Worm (Caenorhabditis elegans): ENCODE results near the gene R02D5.24.

Gene R02D5.24

DNA sequence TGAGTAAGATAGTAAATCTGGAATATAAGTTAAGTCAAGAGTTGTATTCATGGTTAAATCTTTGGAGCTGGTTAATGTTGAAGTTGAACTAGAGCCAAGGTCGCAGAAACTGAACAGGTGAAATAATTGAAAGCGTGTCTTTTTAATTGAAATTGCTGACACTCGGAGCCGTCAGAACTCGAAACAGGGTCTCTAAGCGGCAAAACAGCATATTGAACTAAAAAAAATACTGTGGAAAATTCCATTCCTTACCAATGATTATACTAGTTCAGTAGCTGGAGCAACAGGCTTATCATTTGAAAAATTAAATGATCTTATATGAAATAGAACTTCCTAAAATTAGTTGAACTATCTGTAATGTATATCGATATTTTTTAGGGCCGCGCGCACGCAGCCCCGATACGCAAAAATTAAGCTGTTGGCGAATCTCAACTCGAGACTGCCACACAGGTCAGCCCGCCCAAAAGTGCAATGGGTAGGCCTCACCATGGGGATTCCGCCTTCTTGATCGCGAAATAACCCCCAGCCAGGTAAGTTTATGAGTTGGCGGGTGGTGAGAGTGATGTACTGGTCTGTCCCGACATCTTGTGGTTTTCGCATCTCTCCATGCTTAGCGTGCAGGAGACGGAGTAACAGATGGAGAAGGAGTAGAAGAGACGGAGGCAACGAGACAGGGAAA is 32.8 kb upstream of the R02D5.24 start, which contains the start of gene srz-97:
Gene srz-97, minus strand, starts transcription at position 51 of the 679 bp plus-strand sequence.
- TF ChIP-seq ceh-18 (tag; optimal IDR thresholded peaks at IDR 0.05) (no peak), gmeb-2 (tag; optimal IDR thresholded peaks at IDR 0.05) (no peak), lin-11 (tag; optimal IDR thresholded peaks at IDR 0.05) (no peak), ceh-34 (tag; optimal IDR thresholded peaks at IDR 0.05) (no peak)

DNA sequence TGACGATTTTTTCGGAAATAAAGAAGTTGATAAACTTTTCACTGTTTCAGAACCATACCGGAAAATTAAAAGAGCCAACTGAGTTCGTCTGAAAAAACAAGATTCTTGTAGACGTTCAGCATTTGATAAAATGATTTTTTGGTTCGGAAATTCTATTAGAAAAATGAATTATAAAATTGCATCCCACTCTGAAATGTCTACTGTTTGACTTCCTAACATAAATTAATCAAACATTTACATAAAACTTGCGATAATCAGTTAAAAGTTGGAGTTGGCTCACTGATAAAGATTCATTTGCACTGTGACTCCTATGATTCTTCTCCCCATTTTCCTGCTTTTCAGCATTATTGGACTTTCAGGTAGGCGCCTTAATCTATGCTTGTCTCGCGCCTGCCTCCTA is 32.2 kb upstream of the R02D5.24 start, which contains the start of gene clec-57:
Gene clec-57, plus strand, starts transcription at position 301 of the 400 bp plus-strand sequence.
- TF ChIP-seq ceh-22 (tag; optimal IDR thresholded peaks at IDR 0.05) (no peak), pat-9 (tag; optimal IDR thresholded peaks at IDR 0.05) (no peak), sdc-2 (tag; optimal IDR thresholded peaks at IDR 0.05) (no peak), C08G9.2 (tag; optimal IDR thresholded peaks at IDR 0.05) (no peak), elt-4 (tag; optimal IDR thresholded peaks at IDR 0.05) (no peak), nfya-1 (tag; optimal IDR thresholded peaks at IDR 0.05) (no peak), hlh-6 (tag; optimal IDR thresholded peaks at IDR 0.05) (no peak), npax-4 (tag; optimal IDR thresholded peaks at IDR 0.05) (no peak), ceh-34 (tag; optimal IDR thresholded peaks at IDR 0.05) (no peak)

DNA sequence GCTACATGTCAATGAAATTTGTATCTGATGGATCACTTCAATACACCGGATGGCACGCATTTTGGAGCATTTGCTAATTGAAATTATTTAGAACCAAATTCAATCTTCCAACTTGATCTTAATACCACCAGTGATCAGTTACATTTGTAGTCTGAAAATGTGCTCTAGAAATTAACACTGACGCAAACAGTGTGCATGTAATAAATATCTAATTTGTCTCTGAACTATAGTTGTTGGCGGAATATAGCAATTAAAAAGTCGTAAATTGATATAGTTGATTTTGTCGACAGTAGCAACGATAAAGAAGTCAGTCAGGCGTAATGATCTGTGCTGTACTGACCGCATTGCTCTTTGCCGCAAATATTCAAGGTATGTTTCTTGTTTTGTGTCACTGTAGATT is 28.9 kb upstream of the R02D5.24 start, which contains the start of gene clec-227:
Gene clec-227, plus strand, starts transcription at position 301 of the 400 bp plus-strand sequence.
- TF ChIP-seq ahr-1 (tag; optimal IDR thresholded peaks at IDR 0.05), result no peak
- no peak for TF ChIP-seq npax-4 (tag; optimal IDR thresholded peaks at IDR 0.05)
- TF ChIP-seq dmd-4 (tag; optimal IDR thresholded peaks at IDR 0.05; ENCODE audit: borderline replicate concordance), result no peak
- no peak for TF ChIP-seq pax-1 (tag; optimal IDR thresholded peaks at IDR 0.05)
- no peak for TF ChIP-seq ztf-16 (tag; optimal IDR thresholded peaks at IDR 0.05)
- TF ChIP-seq ceh-45 (GFP tag; IDR thresholded peaks at IDR 0.05), result no peak
- TF ChIP-seq pha-2 (tag; optimal IDR thresholded peaks at IDR 0.05), result no peak
- TF ChIP-seq hlh-8 (tag; optimal IDR thresholded peaks at IDR 0.05), result no peak

DNA sequence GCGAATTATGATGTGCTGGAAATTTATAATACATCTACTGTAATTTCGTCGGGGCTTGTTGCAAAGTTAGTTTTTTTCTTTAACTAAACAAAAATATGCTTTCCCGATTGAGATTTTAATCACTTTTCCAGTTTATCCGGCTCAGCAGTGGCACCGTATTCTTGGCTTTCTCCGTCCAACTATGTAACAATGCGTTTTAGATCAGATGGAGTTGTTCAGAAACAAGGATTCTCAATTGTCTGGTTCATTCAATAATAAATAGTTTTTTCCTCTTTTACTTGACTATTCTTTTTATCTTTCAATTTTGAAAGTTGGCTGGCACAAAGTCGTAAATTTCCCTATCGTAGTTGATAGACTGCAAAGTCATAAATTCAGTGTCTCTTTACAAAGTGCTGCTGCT is 27.0 kb upstream of the R02D5.24 start, which contains the start of gene clec-56:
Gene clec-56, plus strand, starts transcription at position 301 of the 400 bp plus-strand sequence.
- TF ChIP-seq pqm-1 (tag; optimal IDR thresholded peaks at IDR 0.05) (no peak), nfya-1 (tag; optimal IDR thresholded peaks at IDR 0.05) (no peak), ttx-3 (tag; optimal IDR thresholded peaks at IDR 0.05) (no peak), K02D7.2 (tag; optimal IDR thresholded peaks at IDR 0.05) (no peak)

DNA sequence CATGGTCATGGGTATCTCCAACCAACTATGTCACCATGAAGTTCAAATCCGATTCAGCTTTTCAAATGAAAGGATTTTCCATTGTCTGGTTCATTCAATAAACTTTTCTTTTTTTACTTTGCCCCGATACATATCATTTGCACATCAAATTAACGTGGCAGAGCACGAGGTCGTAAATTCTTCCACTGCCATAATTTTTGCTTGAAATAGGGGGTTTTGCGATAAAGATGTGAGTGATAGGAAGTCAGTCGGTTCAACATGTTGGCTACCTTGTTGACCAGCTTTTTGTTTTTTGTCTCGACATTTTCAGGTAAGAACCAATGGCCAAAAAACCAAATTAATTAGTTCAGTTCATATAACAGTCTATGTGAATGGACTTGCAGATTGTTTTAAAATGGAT is 24.5 kb upstream of the R02D5.24 start, which contains the start of gene clec-54:
Gene clec-54, plus strand, starts transcription at position 224 of the 400 bp plus-strand sequence.
- no peak for TF ChIP-seq npax-4 (tag; optimal IDR thresholded peaks at IDR 0.05)

DNA sequence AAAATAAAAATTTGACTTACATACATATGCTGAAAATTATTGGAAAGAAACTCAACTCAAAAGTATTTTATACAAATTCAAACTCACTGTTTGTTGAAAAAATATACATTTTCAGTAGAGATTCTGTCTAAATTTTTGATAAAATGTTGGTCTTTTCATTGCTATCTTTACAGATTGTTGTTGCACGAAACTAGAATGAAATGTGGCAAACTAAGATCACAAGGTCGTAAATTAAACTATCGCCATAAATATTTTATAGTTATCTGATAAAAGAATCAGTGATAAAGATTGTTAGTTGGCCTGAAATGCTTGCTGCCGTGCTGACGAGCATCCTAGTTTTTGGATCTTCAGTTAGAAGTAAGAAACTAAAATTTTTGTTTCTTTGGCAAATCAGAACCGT is 22.2 kb upstream of the R02D5.24 start, which contains the start of gene clec-55:
Gene clec-55, plus strand, starts transcription at position 301 of the 400 bp plus-strand sequence.
- TF ChIP-seq pha-2 (tag; optimal IDR thresholded peaks at IDR 0.05), result no peak

DNA sequence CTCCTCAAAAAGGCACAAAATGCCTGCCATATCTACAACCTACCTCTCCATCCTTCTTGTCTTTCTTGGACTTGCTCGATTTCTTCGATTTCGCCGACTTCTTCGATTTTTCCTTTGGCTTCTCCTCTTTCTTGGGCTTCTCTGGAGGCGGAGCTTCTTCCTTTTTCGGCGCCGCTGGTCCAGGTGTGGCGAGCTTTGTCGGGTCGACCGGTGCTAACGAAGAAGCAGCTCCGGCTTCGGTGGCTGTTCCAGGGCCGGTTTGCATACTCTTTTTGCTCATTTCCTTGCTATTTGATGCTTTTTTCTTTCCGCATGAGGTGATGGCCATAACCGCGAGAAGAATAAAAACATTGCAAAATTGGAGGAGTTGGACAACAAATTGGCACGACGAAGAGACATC is 20.6 kb upstream of the R02D5.24 start:
- TF ChIP-seq ceh-30 (tag; optimal IDR thresholded peaks at IDR 0.05) (no peak), nhr-11 (tag; optimal IDR thresholded peaks at IDR 0.05) (no peak), sox-4 (tag; optimal IDR thresholded peaks at IDR 0.05) (no peak), fkh-10 (GFP tag; optimal IDR thresholded peaks at IDR 0.05) (no peak), sdc-2 (tag; optimal IDR thresholded peaks at IDR 0.05) (no peak), ceh-9 (tag; optimal IDR thresholded peaks at IDR 0.05) (no peak), ama-1 (optimal IDR thresholded peaks at IDR 0.05) (no peak), ceh-48 (tag; optimal IDR thresholded peaks at IDR 0.05) (no peak), eyg-1 (tag; optimal IDR thresholded peaks at IDR 0.05) (no peak), ets-4 (tag; optimal IDR thresholded peaks at IDR 0.05) (no peak), ttx-3 (tag; optimal IDR thresholded peaks at IDR 0.05) (no peak), npax-4 (tag; optimal IDR thresholded peaks at IDR 0.05) (no peak), ceh-24 (tag; optimal IDR thresholded peaks at IDR 0.05) (no peak), tbx-7 (tag; optimal IDR thresholded peaks at IDR 0.05) (no peak)
